Comparison of ENCODE assay signal across 5 worm cellular contexts in the genomic region with DNA sequence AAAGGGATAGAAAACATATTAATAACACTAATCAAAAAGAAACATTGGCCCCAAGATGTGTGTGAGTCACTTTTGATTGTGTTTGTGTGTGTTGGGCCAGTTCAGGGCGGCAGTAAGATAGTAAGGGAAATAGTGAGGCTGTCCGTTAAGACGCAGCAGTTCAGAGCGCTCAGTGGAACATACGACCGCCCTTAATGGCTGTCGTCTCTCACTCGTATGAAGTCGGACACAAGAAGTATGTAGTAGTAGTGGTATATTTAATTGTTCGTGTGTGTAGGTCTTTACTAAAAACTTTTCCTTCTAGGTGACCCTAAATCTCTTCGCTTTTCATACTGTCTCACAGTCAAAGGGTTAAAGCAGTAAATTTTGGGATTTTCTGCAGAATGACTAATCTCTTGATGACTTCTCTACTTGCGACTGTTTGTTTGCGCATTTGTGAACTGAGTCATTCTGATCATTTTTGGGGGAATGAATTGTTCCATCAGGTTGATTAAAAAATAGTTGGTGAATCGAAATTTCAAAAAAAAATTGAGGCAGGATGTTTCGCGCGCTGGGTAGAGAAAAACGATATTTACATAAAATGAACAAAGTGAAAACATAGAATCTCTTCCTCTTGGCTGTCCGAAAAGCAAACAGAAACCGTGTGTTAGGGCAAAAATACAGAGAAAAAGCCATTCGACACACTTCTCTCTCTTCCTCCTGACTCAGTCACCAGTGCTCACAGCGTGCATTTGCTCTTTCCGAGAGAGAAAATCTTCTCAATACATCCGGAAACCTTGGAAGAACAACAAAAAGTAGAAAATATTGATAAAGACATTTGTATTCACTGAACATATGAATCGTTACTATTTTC.
TF ChIP-seq lines count a peak whose summit lies in the region.

No protein-coding gene starts in this region.

TF ChIP-seq in whole organism, L1 larva, 84 proteins besides CTCF, POLR2A, EP300 and RAD21 (continued from another document):
- peak; percentile 24 to 56 for TF ChIP-seq lin-35 (GFP tag; optimal IDR thresholded peaks at IDR 0.05; lab: Kevin White, UChicago)
- peak; percentile 46 for TF ChIP-seq ztf-4 (tag; optimal IDR thresholded peaks at IDR 0.05; lab: Kevin White, UChicago)
- peak in 1 of 3 experiments; percentile 7 for TF ChIP-seq dpl-1 (GFP tag; optimal IDR thresholded peaks at IDR 0.05; lab: Kevin White, UChicago)
- TF ChIP-seq lir-3 (tag; optimal IDR thresholded peaks at IDR 0.05; lab: Kevin White, UChicago; ENCODE audit: poor library complexity): no peak
- 0 out of 2 replicates have a peak, but pooled peaks have one; percentile 8 for TF ChIP-seq nhr-19 (GFP tag; conservative IDR thresholded peaks at IDR 0.05; lab: Robert Waterston, UW)
- no peak for TF ChIP-seq efl-1 (optimal IDR thresholded peaks at IDR 0.05; lab: Kevin White, UChicago)
- peak in 1 of 2 experiments; percentile 55 for TF ChIP-seq efl-1 (GFP tag; optimal IDR thresholded peaks at IDR 0.05 in 1 of 2; lab: Kevin White, UChicago)
- peak; percentile 42 for TF ChIP-seq blmp-1 (tag; optimal IDR thresholded peaks at IDR 0.05; lab: Kevin White, UChicago)
- TF ChIP-seq fos-1 (tag; optimal IDR thresholded peaks at IDR 0.05; lab: Kevin White, UChicago): no peak

TF ChIP-seq in whole organism, L2 larva, 48 proteins besides CTCF, POLR2A, EP300 and RAD21 (continued from another document):
- TF ChIP-seq lin-39 (tag; optimal IDR thresholded peaks at IDR 0.05; lab: Kevin White, UChicago) (no peak), blmp-1 (tag; optimal IDR thresholded peaks at IDR 0.05; lab: Kevin White, UChicago; ENCODE audit: insufficient read depth) (peak; percentile 56), nhr-12 (tag; optimal IDR thresholded peaks at IDR 0.05; lab: Kevin White, UChicago) (no peak), C34F6.9 (tag; optimal IDR thresholded peaks at IDR 0.05; lab: Kevin White, UChicago) (no peak), lsy-2 (tag; optimal IDR thresholded peaks at IDR 0.05; lab: Kevin White, UChicago) (peak in 1 of 2 experiments; percentile 1), F13H6.1 (tag; optimal IDR thresholded peaks at IDR 0.05; lab: Kevin White, UChicago) (peak; percentile 10), peb-1 (tag; optimal IDR thresholded peaks at IDR 0.05; lab: Kevin White, UChicago) (no peak), ztf-4 (tag; optimal IDR thresholded peaks at IDR 0.05; lab: Kevin White, UChicago) (no peak), Y55F3AM.14 (GFP tag; optimal IDR thresholded peaks at IDR 0.05; lab: Kevin White, UChicago) (peak; percentile 18), elt-3 (tag; optimal IDR thresholded peaks at IDR 0.05; lab: Kevin White, UChicago) (no peak), fos-1 (tag; optimal IDR thresholded peaks at IDR 0.05; lab: Kevin White, UChicago) (peak; percentile 90), alr-1 (tag; optimal IDR thresholded peaks at IDR 0.05; lab: Kevin White, UChicago) (no peak), R02D3.7 (tag; optimal IDR thresholded peaks at IDR 0.05; lab: Kevin White, UChicago) (no peak), unc-39 (tag; optimal IDR thresholded peaks at IDR 0.05; lab: Kevin White, UChicago) (no peak), nhr-129 (tag; optimal IDR thresholded peaks at IDR 0.05; lab: Kevin White, UChicago) (peak; percentile 54), mbf-1 (tag; optimal IDR thresholded peaks at IDR 0.05; lab: Kevin White, UChicago) (no peak)

TF ChIP-seq in whole organism, L3 larva, 47 proteins besides CTCF, POLR2A, EP300 and RAD21 (continued from another document):
- TF ChIP-seq egl-27 (tag; optimal IDR thresholded peaks at IDR 0.05; lab: Kevin White, UChicago): peak; percentile 10
- peak; percentile 44 for TF ChIP-seq pqm-1 (tag; optimal IDR thresholded peaks at IDR 0.05; lab: Kevin White, UChicago)
- no peak for TF ChIP-seq sea-2 (GFP tag; optimal IDR thresholded peaks at IDR 0.05; lab: Kevin White, UChicago)
- TF ChIP-seq ceh-82 (tag; optimal IDR thresholded peaks at IDR 0.05; lab: Kevin White, UChicago): no peak
- TF ChIP-seq ztf-11 (tag; optimal IDR thresholded peaks at IDR 0.05; lab: Kevin White, UChicago): no peak
- TF ChIP-seq nhr-67 (tag; optimal IDR thresholded peaks at IDR 0.05; lab: Kevin White, UChicago): no peak
- TF ChIP-seq nhr-11 (tag; optimal IDR thresholded peaks at IDR 0.05; lab: Kevin White, UChicago): no peak
- no peak for TF ChIP-seq eor-1 (tag; optimal IDR thresholded peaks at IDR 0.05; lab: Kevin White, UChicago)
- no peak for TF ChIP-seq unc-62 (GFP tag; optimal IDR thresholded peaks at IDR 0.05; lab: Kevin White, UChicago)
- TF ChIP-seq R02D3.7 (tag; optimal IDR thresholded peaks at IDR 0.05; lab: Kevin White, UChicago): no peak
- no peak for TF ChIP-seq egl-5 (tag; optimal IDR thresholded peaks at IDR 0.05; lab: Kevin White, UChicago)
- TF ChIP-seq elt-1 (tag; optimal IDR thresholded peaks at IDR 0.05; lab: Kevin White, UChicago): no peak
- TF ChIP-seq ceh-28 (tag; optimal IDR thresholded peaks at IDR 0.05; lab: Kevin White, UChicago): no peak
- peak; percentile 80 for TF ChIP-seq nhr-43 (tag; optimal IDR thresholded peaks at IDR 0.05; lab: Kevin White, UChicago; ENCODE audit: poor library complexity, severe bottlenecking)
- TF ChIP-seq ceh-9 (tag; optimal IDR thresholded peaks at IDR 0.05; lab: Kevin White, UChicago): no peak
- TF ChIP-seq pha-4 (tag; optimal IDR thresholded peaks at IDR 0.05; lab: Kevin White, UChicago): peak; percentile 54
- TF ChIP-seq elt-3 (tag; optimal IDR thresholded peaks at IDR 0.05; lab: Kevin White, UChicago): peak in 1 of 3 experiments; percentile 7
- TF ChIP-seq mml-1 (tag; optimal IDR thresholded peaks at IDR 0.05; lab: Kevin White, UChicago): no peak
- no peak for TF ChIP-seq nhr-77 (tag; optimal IDR thresholded peaks at IDR 0.05; lab: Kevin White, UChicago)
- TF ChIP-seq snpc-4 (tag; optimal IDR thresholded peaks at IDR 0.05; lab: Kevin White, UChicago): peak; percentile 19
- TF ChIP-seq aly-2 (tag; optimal IDR thresholded peaks at IDR 0.05; lab: Kevin White, UChicago): no peak
- no peak for TF ChIP-seq mdl-1 (tag; optimal IDR thresholded peaks at IDR 0.05; lab: Kevin White, UChicago)
- TF ChIP-seq hmg-11 (tag; optimal IDR thresholded peaks at IDR 0.05; lab: Kevin White, UChicago): peak; percentile 68
- peak; percentile 56 for TF ChIP-seq nhr-23 (tag; optimal IDR thresholded peaks at IDR 0.05; lab: Kevin White, UChicago)
- TF ChIP-seq nhr-76 (tag; optimal IDR thresholded peaks at IDR 0.05; lab: Kevin White, UChicago): no peak
- no peak for TF ChIP-seq skn-1 (tag; optimal IDR thresholded peaks at IDR 0.05; lab: Kevin White, UChicago)
- peak; percentile 8 for TF ChIP-seq elt-2 (tag; optimal IDR thresholded peaks at IDR 0.05; lab: Kevin White, UChicago)
- TF ChIP-seq lin-15B (tag; optimal IDR thresholded peaks at IDR 0.05; lab: Kevin White, UChicago): no peak
- peak; percentile 45 for TF ChIP-seq nfya-1 (tag; optimal IDR thresholded peaks at IDR 0.05; lab: Kevin White, UChicago; ENCODE audit: insufficient read depth)
- TF ChIP-seq jun-1 (tag; optimal IDR thresholded peaks at IDR 0.05; lab: Kevin White, UChicago): peak; percentile 42
- TF ChIP-seq zag-1 (tag; optimal IDR thresholded peaks at IDR 0.05; lab: Kevin White, UChicago): no peak
- TF ChIP-seq ztf-4 (tag; optimal IDR thresholded peaks at IDR 0.05; lab: Kevin White, UChicago): no peak

TF ChIP-seq in whole organism, L4 larva, 104 proteins besides CTCF, POLR2A, EP300 and RAD21 (continued from another document and continues in another):
- TF ChIP-seq T26A8.4 (GFP tag; IDR thresholded peaks at IDR 0.05; lab: Robert Waterston, UW) (peak; percentile 58), lin-38 (GFP tag; IDR thresholded peaks at IDR 0.05; lab: Robert Waterston, UW) (peak; percentile 32), lin-29 (GFP tag; IDR thresholded peaks at IDR 0.05; lab: Robert Waterston, UW) (no peak), hmg-1.1 (GFP tag; IDR thresholded peaks at IDR 0.05; lab: Robert Waterston, UW) (peak; percentile 34; the same call in 1 of the 2 replicates), dmd-6 (GFP tag; IDR thresholded peaks at IDR 0.05; lab: Robert Waterston, UW) (0 out of 2 replicates have a peak, but pooled peaks have one; percentile 8), mep-1 (tag; optimal IDR thresholded peaks at IDR 0.05; lab: Kevin White, UChicago) (peak; percentile 45), F26F4.8 (GFP tag; conservative IDR thresholded peaks at IDR 0.05; lab: Robert Waterston, UW) (no peak), nhr-77 (tag; optimal IDR thresholded peaks at IDR 0.05; lab: Kevin White, UChicago) (no peak), ama-1 (optimal IDR thresholded peaks at IDR 0.05; lab: Kevin White, UChicago) (peak; percentile 87), saeg-2 (GFP tag; IDR thresholded peaks at IDR 0.05; lab: Robert Waterston, UW) (0 out of 2 replicates have a peak, but pooled peaks have one; percentile 31), zfp-2 (tag; optimal IDR thresholded peaks at IDR 0.05; lab: Kevin White, UChicago) (no peak), F49E8.2 (tag; optimal IDR thresholded peaks at IDR 0.05; lab: Kevin White, UChicago; ENCODE audit: borderline replicate concordance) (no peak), hif-1 (tag; optimal IDR thresholded peaks at IDR 0.05; lab: Kevin White, UChicago) (no peak), tra-1 (GFP tag; IDR thresholded peaks at IDR 0.05; lab: Robert Waterston, UW) (peak; percentile 6; the same call in 1 of the 2 replicates), lin-15B (tag; optimal IDR thresholded peaks at IDR 0.05; lab: Kevin White, UChicago) (no peak), nhr-48 (tag; optimal IDR thresholded peaks at IDR 0.05; lab: Kevin White, UChicago) (no peak), skn-1 (tag; optimal IDR thresholded peaks at IDR 0.05; lab: Kevin White, UChicago) (no peak), duxl-1 (tag; optimal IDR thresholded peaks at IDR 0.05; lab: Kevin White, UChicago; ENCODE audit: poor library complexity) (no peak), nhr-111 (GFP tag; optimal IDR thresholded peaks at IDR 0.05; lab: Kevin White, UChicago) (no peak), mdl-1 (tag; optimal IDR thresholded peaks at IDR 0.05; lab: Kevin White, UChicago) (no peak), egl-43 (GFP tag; IDR thresholded peaks at IDR 0.05; lab: Robert Waterston, UW) (no peak), nhr-42 (GFP tag; IDR thresholded peaks at IDR 0.05; lab: Robert Waterston, UW) (no peak), snpc-1.2 (GFP tag; IDR thresholded peaks at IDR 0.05; lab: Robert Waterston, UW) (0 out of 2 replicates have a peak, but pooled peaks have one; percentile 6), T20F7.1 (GFP tag; optimal IDR thresholded peaks at IDR 0.05; lab: Kevin White, UChicago) (no peak), nhr-25 (tag; optimal IDR thresholded peaks at IDR 0.05; lab: Kevin White, UChicago; ENCODE audit: borderline replicate concordance, insufficient read depth) (no peak), ceh-62 (tag; optimal IDR thresholded peaks at IDR 0.05; lab: Kevin White, UChicago) (no peak), fos-1 (tag; optimal IDR thresholded peaks at IDR 0.05; lab: Kevin White, UChicago) (no peak), ZK546.5 (tag; optimal IDR thresholded peaks at IDR 0.05; lab: Kevin White, UChicago) (no peak), zfp-3 (GFP tag; conservative IDR thresholded peaks at IDR 0.05; lab: Robert Waterston, UW) (0 out of 2 replicates have a peak, but pooled peaks have one; percentile 43), ztf-7 (tag; optimal IDR thresholded peaks at IDR 0.05; lab: Kevin White, UChicago) (no peak), lin-13 (GFP tag; optimal IDR thresholded peaks at IDR 0.05; lab: Kevin White, UChicago) (no peak), nhr-102 (tag; optimal IDR thresholded peaks at IDR 0.05; lab: Kevin White, UChicago) (no peak), daf-16 (GFP tag; optimal IDR thresholded peaks at IDR 0.05; lab: Kevin White, UChicago) (no peak), daf-16 (tag; optimal IDR thresholded peaks at IDR 0.05; lab: Kevin White, UChicago) (peak; percentile 28)

TF ChIP-seq in whole organism, young adult, 124 proteins besides CTCF, POLR2A, EP300 and RAD21 (continued from another document and continues in another):
- TF ChIP-seq attf-5 (GFP tag; optimal IDR thresholded peaks at IDR 0.05; lab: Kevin White, UChicago) (peak; percentile 9), ztf-6 (GFP tag; IDR thresholded peaks at IDR 0.05; lab: Robert Waterston, UW) (no peak), zfh-2 (GFP tag; conservative IDR thresholded peaks at IDR 0.05; lab: Robert Waterston, UW) (no peak), ceh-27 (GFP tag; optimal IDR thresholded peaks at IDR 0.05; lab: Kevin White, UChicago) (no peak), pha-4 (tag; optimal IDR thresholded peaks at IDR 0.05; lab: Kevin White, UChicago) (no peak), snpc-1.3 (tag; optimal IDR thresholded peaks at IDR 0.05; lab: Kevin White, UChicago; ENCODE audit: insufficient read depth) (no peak), Y67H2A.10 (GFP tag; conservative IDR thresholded peaks at IDR 0.05; lab: Robert Waterston, UW) (no peak), somi-1 (GFP tag; optimal IDR thresholded peaks at IDR 0.05; lab: Kevin White, UChicago) (peak; percentile 63), let-526 (GFP tag; IDR thresholded peaks at IDR 0.05; lab: Robert Waterston, UW) (no peak), lsy-27 (tag; optimal IDR thresholded peaks at IDR 0.05; lab: Kevin White, UChicago; ENCODE audit: borderline replicate concordance, insufficient read depth) (no peak), egl-44 (GFP tag; IDR thresholded peaks at IDR 0.05; lab: Robert Waterston, UW) (0 out of 2 replicates have a peak, but pooled peaks have one; percentile 11), mcd-1 (GFP tag; IDR thresholded peaks at IDR 0.05; lab: Robert Waterston, UW) (no peak), ceh-100 (GFP tag; IDR thresholded peaks at IDR 0.05; lab: Robert Waterston, UW) (no peak), T26A5.8 (tag; optimal IDR thresholded peaks at IDR 0.05; lab: Kevin White, UChicago) (no peak), ceh-91 (GFP tag; IDR thresholded peaks at IDR 0.05; lab: Robert Waterston, UW) (no peak), gei-17 (GFP tag; optimal IDR thresholded peaks at IDR 0.05; lab: Kevin White, UChicago) (peak; percentile 18), nhr-90 (tag; optimal IDR thresholded peaks at IDR 0.05; lab: Kevin White, UChicago) (no peak), ztf-3 (GFP tag; optimal IDR thresholded peaks at IDR 0.05; lab: Kevin White, UChicago) (no peak), B0019.2 (GFP tag; conservative IDR thresholded peaks at IDR 0.05; lab: Robert Waterston, UW) (no peak), K11D2.4 (GFP tag; IDR thresholded peaks at IDR 0.05; lab: Robert Waterston, UW) (no peak), Y95B8A.8 (GFP tag; IDR thresholded peaks at IDR 0.05; lab: Robert Waterston, UW) (no peak; the same call in 1 of the 2 replicates), lag-1 (GFP tag; IDR thresholded peaks at IDR 0.05; lab: Robert Waterston, UW) (no peak), F39B2.1 (GFP tag; IDR thresholded peaks at IDR 0.05; lab: Robert Waterston, UW) (no peak), madf-8 (GFP tag; conservative IDR thresholded peaks at IDR 0.05; lab: Robert Waterston, UW) (no peak), zim-3 (tag; optimal IDR thresholded peaks at IDR 0.05; lab: Kevin White, UChicago) (no peak), dox-1 (GFP tag; IDR thresholded peaks at IDR 0.05; lab: Robert Waterston, UW) (0 out of 2 replicates have a peak, but pooled peaks have one; percentile 12), F55B11.4 (tag; optimal IDR thresholded peaks at IDR 0.05; lab: Kevin White, UChicago; ENCODE audit: borderline replicate concordance, insufficient read depth) (no peak), F52B5.7 (tag; optimal IDR thresholded peaks at IDR 0.05; lab: Kevin White, UChicago) (no peak), C06A6.2 (GFP tag; conservative IDR thresholded peaks at IDR 0.05; lab: Robert Waterston, UW) (peak; percentile 62; the same call in 1 of the 2 replicates), hmg-20 (GFP tag; IDR thresholded peaks at IDR 0.05; lab: Robert Waterston, UW) (no peak), ztf-26 (tag; optimal IDR thresholded peaks at IDR 0.05; lab: Kevin White, UChicago) (no peak), aptf-3 (GFP tag; IDR thresholded peaks at IDR 0.05; lab: Robert Waterston, UW) (peak; percentile 33; the same call in 1 of the 2 replicates), nhr-120 (GFP tag; IDR thresholded peaks at IDR 0.05; lab: Robert Waterston, UW) (no peak), attf-6 (GFP tag; IDR thresholded peaks at IDR 0.05; lab: Robert Waterston, UW) (0 out of 2 replicates have a peak, but pooled peaks have one; percentile 8), hlh-12 (tag; optimal IDR thresholded peaks at IDR 0.05; lab: Kevin White, UChicago) (no peak), nhr-27 (tag; optimal IDR thresholded peaks at IDR 0.05; lab: Kevin White, UChicago) (no peak), Y53F4B.3 (GFP tag; IDR thresholded peaks at IDR 0.05; lab: Robert Waterston, UW) (no peak), F49E8.2 (tag; optimal IDR thresholded peaks at IDR 0.05; lab: Kevin White, UChicago; ENCODE audit: insufficient read depth) (no peak), akir-1 (GFP tag; optimal IDR thresholded peaks at IDR 0.05; lab: Kevin White, UChicago) (no peak), let-607 (tag; optimal IDR thresholded peaks at IDR 0.05; lab: Kevin White, UChicago) (no peak)
